Fruit fly (Drosophila melanogaster): Measurements from ENCODE around the gene Tm2.

Gene Tm2

dm6 chr3R:15319912-15320746 is 10.1 kb downstream of the Tm2 start, which contains the start of the genes CG6276 and CG44040 (continued):
- TF ChIP-seq tap (tag; optimal IDR thresholded peaks at IDR 0.05) (peak; percentile 9), CG2120 (GFP tag; optimal IDR thresholded peaks at IDR 0.05) (peak; percentile 68), Sin3A (optimal IDR thresholded peaks at IDR 0.05) (peak; percentile 8), CG13296 (GFP tag; optimal IDR thresholded peaks at IDR 0.05) (peak; percentile 43), CG9932 (GFP tag; IDR thresholded peaks at IDR 0.05) (peak; percentile 57), chinmo (GFP tag; IDR thresholded peaks at IDR 0.05; ENCODE audit: partially characterized antibody) (no peak), prd (optimal IDR thresholded peaks at IDR 0.05) (no peak), prd (GFP tag; IDR thresholded peaks at IDR 0.05) (peak; percentile 32; the same call in 1 of the 3 replicates), HHEX (GFP tag; optimal IDR thresholded peaks at IDR 0.05) (peak; percentile 49), Atf6 (GFP tag; IDR thresholded peaks at IDR 0.05) (peak; percentile 62; the same call in 1 of the 2 replicates), CG13624 (GFP tag; optimal IDR thresholded peaks at IDR 0.05) (peak; percentile 73), repo (GFP tag; optimal IDR thresholded peaks at IDR 0.05) (no peak), pnt (GFP tag; optimal IDR thresholded peaks at IDR 0.05) (no peak), CG10267 (tag; optimal IDR thresholded peaks at IDR 0.05) (peak; percentile 13), Deaf1 (tag; optimal IDR thresholded peaks at IDR 0.05) (no peak), CG13775 (GFP tag; optimal IDR thresholded peaks at IDR 0.05) (peak; percentile 48), cato (GFP tag; optimal IDR thresholded peaks at IDR 0.05; ENCODE audit: borderline replicate concordance) (no peak), Hey (tag; optimal IDR thresholded peaks at IDR 0.05) (no peak), Dref (GFP tag; IDR thresholded peaks at IDR 0.05) (no peak), Lhr (GFP tag; optimal IDR thresholded peaks at IDR 0.05) (no peak), CG5245 (GFP tag; optimal IDR thresholded peaks at IDR 0.05) (no peak), CG17912 (GFP tag; optimal IDR thresholded peaks at IDR 0.05) (peak; percentile 6), CG15601 (tag; optimal IDR thresholded peaks at IDR 0.05) (peak; percentile 10), pum (GFP tag; optimal IDR thresholded peaks at IDR 0.05) (peak; percentile 33), sisA (GFP tag; IDR thresholded peaks at IDR 0.05) (no peak), CG10654 (GFP tag; optimal IDR thresholded peaks at IDR 0.05) (peak; percentile 23), Atf-2 (GFP tag; optimal IDR thresholded peaks at IDR 0.05) (no peak), trem (tag; optimal IDR thresholded peaks at IDR 0.05) (peak; percentile 27), Xbp1 (GFP tag; optimal IDR thresholded peaks at IDR 0.05) (peak; percentile 35), CG30403 (GFP tag; optimal IDR thresholded peaks at IDR 0.05) (peak; percentile 70), HmgZ (tag; optimal IDR thresholded peaks at IDR 0.05) (peak; percentile 23), lilli (GFP tag; optimal IDR thresholded peaks at IDR 0.05) (peak; percentile 64), CG32532 (GFP tag; IDR thresholded peaks at IDR 0.05) (peak; percentile 68), CG10431 (GFP tag; optimal IDR thresholded peaks at IDR 0.05) (no peak), jing (GFP tag; optimal IDR thresholded peaks at IDR 0.05) (no peak), Oaz (GFP tag; IDR thresholded peaks at IDR 0.05) (no peak), CG10565 (GFP tag; optimal IDR thresholded peaks at IDR 0.05) (no peak), CG14710 (tag; optimal IDR thresholded peaks at IDR 0.05) (peak; percentile 32), kay (GFP tag; optimal IDR thresholded peaks at IDR 0.05) (no peak), Blimp-1 (GFP tag; optimal IDR thresholded peaks at IDR 0.05) (peak; percentile 13), CG6272 (GFP tag; IDR thresholded peaks at IDR 0.05) (no peak), scrt (GFP tag; optimal IDR thresholded peaks at IDR 0.05) (no peak), maf-S (GFP tag; optimal IDR thresholded peaks at IDR 0.05) (no peak), Ravus (GFP tag; IDR thresholded peaks at IDR 0.05) (no peak), CG10979 (tag; optimal IDR thresholded peaks at IDR 0.05) (peak; percentile 23), CG4328 (GFP tag; optimal IDR thresholded peaks at IDR 0.05) (no peak), ro (GFP tag; IDR thresholded peaks at IDR 0.05) (0 out of 2 replicates have a peak, but pooled peaks have one; percentile 20), wor (GFP tag; IDR thresholded peaks at IDR 0.05) (no peak), Mrtf (GFP tag; IDR thresholded peaks at IDR 0.05) (peak; percentile 39; the same call in 1 of the 3 replicates), sens (GFP tag) (peak; percentile 88)
